Worm (Caenorhabditis elegans): Measurements from ENCODE around the gene ufm-1.

ufm-1 gene

ce11 chrIII:7858407-7859029 is at the start of gene ufm-1, which contains the start of gene coq-5:
ufm-1 (plus strand) TSS chrIII:7858979.
coq-5 (minus strand) TSS chrIII:7858457.
- TF ChIP-seq him-1 (tag; optimal IDR thresholded peaks at IDR 0.05): peak; percentile 21
- TF ChIP-seq W03F9.2 (tag; optimal IDR thresholded peaks at IDR 0.05): no peak

ce11 chrIII:7809033-7809432 is 49.7 kb upstream of the ufm-1 start:
- no peak for TF ChIP-seq dao-5 (tag; optimal IDR thresholded peaks at IDR 0.05)
- TF ChIP-seq him-1 (tag; optimal IDR thresholded peaks at IDR 0.05): no peak
- TF ChIP-seq W03F9.2 (tag; optimal IDR thresholded peaks at IDR 0.05): no peak

ce11 chrIII:7812208-7812880 is 46.4 kb upstream of the ufm-1 start:
- TF ChIP-seq him-1 (tag; optimal IDR thresholded peaks at IDR 0.05) (no peak), W03F9.2 (tag; optimal IDR thresholded peaks at IDR 0.05) (no peak), dao-5 (tag; optimal IDR thresholded peaks at IDR 0.05) (no peak)

ce11 chrIII:7814159-7815055 is 44.4 kb upstream of the ufm-1 start, which contains the start of gene egl-5:
egl-5 (plus strand) TSS chrIII:7814374.
- TF ChIP-seq W03F9.2 (tag; optimal IDR thresholded peaks at IDR 0.05) (no peak), dao-5 (tag; optimal IDR thresholded peaks at IDR 0.05) (no peak), him-1 (tag; optimal IDR thresholded peaks at IDR 0.05) (no peak)

ce11 chrIII:7815056-7815366 is 43.8 kb upstream of the ufm-1 start:
- TF ChIP-seq dao-5 (tag; optimal IDR thresholded peaks at IDR 0.05): no peak
- TF ChIP-seq him-1 (tag; optimal IDR thresholded peaks at IDR 0.05): no peak
- TF ChIP-seq W03F9.2 (tag; optimal IDR thresholded peaks at IDR 0.05): no peak

- no peak for TF ChIP-seq him-1 (tag; optimal IDR thresholded peaks at IDR 0.05)
- no peak for TF ChIP-seq dao-5 (tag; optimal IDR thresholded peaks at IDR 0.05)
- no peak for TF ChIP-seq W03F9.2 (tag; optimal IDR thresholded peaks at IDR 0.05)
Observed at ce11 chrIII:7815571-7816348, 43.0 kb upstream of the ufm-1 start.

ce11 chrIII:7816463-7816862 is 42.3 kb upstream of the ufm-1 start:
- TF ChIP-seq W03F9.2 (tag; optimal IDR thresholded peaks at IDR 0.05): no peak
- TF ChIP-seq him-1 (tag; optimal IDR thresholded peaks at IDR 0.05): no peak
- no peak for TF ChIP-seq dao-5 (tag; optimal IDR thresholded peaks at IDR 0.05)

- TF ChIP-seq dao-5 (tag; optimal IDR thresholded peaks at IDR 0.05): no peak
- TF ChIP-seq him-1 (tag; optimal IDR thresholded peaks at IDR 0.05): no peak
- no peak for TF ChIP-seq W03F9.2 (tag; optimal IDR thresholded peaks at IDR 0.05)
Observed at ce11 chrIII:7818965-7819364, 39.8 kb upstream of the ufm-1 start.

ce11 chrIII:7819866-7820265 is 38.9 kb upstream of the ufm-1 start:
- TF ChIP-seq W03F9.2 (tag; optimal IDR thresholded peaks at IDR 0.05): no peak
- no peak for TF ChIP-seq him-1 (tag; optimal IDR thresholded peaks at IDR 0.05)
- TF ChIP-seq dao-5 (tag; optimal IDR thresholded peaks at IDR 0.05): no peak

- no peak for TF ChIP-seq dao-5 (tag; optimal IDR thresholded peaks at IDR 0.05)
- no peak for TF ChIP-seq him-1 (tag; optimal IDR thresholded peaks at IDR 0.05)
- TF ChIP-seq W03F9.2 (tag; optimal IDR thresholded peaks at IDR 0.05): no peak
Observed at ce11 chrIII:7823285-7823684, 35.5 kb upstream of the ufm-1 start.

ce11 chrIII:7824041-7824440 is 34.7 kb upstream of the ufm-1 start:
- TF ChIP-seq him-1 (tag; optimal IDR thresholded peaks at IDR 0.05) (no peak), W03F9.2 (tag; optimal IDR thresholded peaks at IDR 0.05) (no peak), dao-5 (tag; optimal IDR thresholded peaks at IDR 0.05) (no peak)

ce11 chrIII:7828576-7829461 is 30.0 kb upstream of the ufm-1 start, which contains the start of the genes egl-45 and kcmf-1:
egl-45 (minus strand) TSS chrIII:7828626.
kcmf-1 (plus strand) TSS chrIII:7829411.
- TF ChIP-seq him-1 (tag; optimal IDR thresholded peaks at IDR 0.05): no peak
- peak; percentile 50 for TF ChIP-seq W03F9.2 (tag; optimal IDR thresholded peaks at IDR 0.05)
- no peak for TF ChIP-seq dao-5 (tag; optimal IDR thresholded peaks at IDR 0.05)
